Worm (Caenorhabditis elegans): Measurements from ENCODE around the gene pals-16.

ce11 chrIII:1416571-1416970 lies 16.8 kb downstream of the pals-16 start:
- TF ChIP-seq tab-1 (GFP tag; IDR thresholded peaks at IDR 0.05) = no peak
- TF ChIP-seq flt-1 (GFP tag; IDR thresholded peaks at IDR 0.05) = no peak
- TF ChIP-seq ref-1 (GFP tag; conservative IDR thresholded peaks at IDR 0.05) = no peak

Measured in whole organism, midembryonic.